Worm (Caenorhabditis elegans): ENCODE measurements around the gene sly-1.

Gene sly-1

DNA sequence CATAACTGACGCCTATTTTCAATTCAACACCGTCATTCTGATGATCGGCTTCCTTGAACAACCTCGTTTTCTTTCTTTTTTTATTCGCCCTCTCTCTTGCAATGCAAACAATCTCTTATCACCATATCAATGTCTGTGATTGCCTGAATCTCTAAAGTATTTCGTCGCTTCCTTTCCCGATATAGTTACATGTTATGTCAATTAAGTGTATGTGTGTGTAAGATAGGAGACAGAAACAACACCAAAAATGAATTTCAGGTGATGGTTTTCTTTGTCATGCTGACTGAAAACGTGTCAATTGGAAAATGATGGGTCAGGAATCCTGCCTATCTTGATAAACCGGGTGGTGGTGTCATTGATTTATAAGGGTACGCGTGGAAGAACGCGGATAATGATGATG is 26.5 kb downstream of the sly-1 start:
- peak; percentile 22 for TF ChIP-seq nfya-1 (tag; optimal IDR thresholded peaks at IDR 0.05; ENCODE audit: insufficient read depth)
- TF ChIP-seq tbx-2 (tag; optimal IDR thresholded peaks at IDR 0.05) = no peak
- peak; percentile 43 for TF ChIP-seq nhr-23 (tag; optimal IDR thresholded peaks at IDR 0.05)
- no peak for TF ChIP-seq fkh-10 (GFP tag; optimal IDR thresholded peaks at IDR 0.05)
- TF ChIP-seq pqm-1 (tag; optimal IDR thresholded peaks at IDR 0.05) = peak; percentile 94
- TF ChIP-seq jun-1 (tag; optimal IDR thresholded peaks at IDR 0.05) = peak; percentile 59
- peak; percentile 57 for TF ChIP-seq nhr-25 (tag; optimal IDR thresholded peaks at IDR 0.05)
- peak in 2 of 3 experiments; percentile 32 to 77 for TF ChIP-seq elt-3 (tag; optimal IDR thresholded peaks at IDR 0.05)
- peak; percentile 40 for TF ChIP-seq nhr-43 (tag; optimal IDR thresholded peaks at IDR 0.05; ENCODE audit: poor library complexity, severe bottlenecking)
- TF ChIP-seq aly-2 (tag; optimal IDR thresholded peaks at IDR 0.05) = no peak
- TF ChIP-seq elt-2 (tag; optimal IDR thresholded peaks at IDR 0.05) = peak; percentile 95
- peak; percentile 16 for TF ChIP-seq fos-1 (tag; optimal IDR thresholded peaks at IDR 0.05)
- no peak for TF ChIP-seq ceh-9 (tag; optimal IDR thresholded peaks at IDR 0.05)
- TF ChIP-seq ceh-28 (tag; optimal IDR thresholded peaks at IDR 0.05) = peak; percentile 22

DNA sequence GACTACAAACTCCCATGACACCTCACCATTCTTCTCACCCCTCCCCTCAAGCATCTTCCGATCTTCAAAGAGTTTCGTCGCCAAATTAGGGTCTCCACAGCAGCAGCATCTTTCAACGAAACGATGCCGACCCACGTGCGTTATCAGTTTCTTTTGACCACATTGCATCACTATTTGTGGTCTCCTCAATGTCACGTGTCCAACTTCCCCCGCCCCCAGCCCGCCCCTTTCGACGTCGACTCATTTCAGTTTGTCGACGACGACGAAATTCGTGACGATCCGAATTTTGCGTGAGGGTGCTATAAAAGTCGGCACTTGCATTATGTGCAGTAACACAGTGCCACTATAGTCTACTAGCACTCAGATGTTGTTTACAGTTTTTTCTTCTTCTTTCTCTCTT is 27.3 kb downstream of the sly-1 start:
- TF ChIP-seq nhr-43 (tag; optimal IDR thresholded peaks at IDR 0.05; ENCODE audit: poor library complexity, severe bottlenecking) = peak; percentile 84
- TF ChIP-seq hmg-11 (tag; optimal IDR thresholded peaks at IDR 0.05) = no peak
- TF ChIP-seq R02D3.7 (tag; optimal IDR thresholded peaks at IDR 0.05) = no peak
- peak; percentile 71 for TF ChIP-seq nhr-23 (tag; optimal IDR thresholded peaks at IDR 0.05)
- TF ChIP-seq ztf-11 (tag; optimal IDR thresholded peaks at IDR 0.05) = no peak
- TF ChIP-seq ama-1 (optimal IDR thresholded peaks at IDR 0.05) = peak; percentile 64
- TF ChIP-seq snpc-4 (tag; optimal IDR thresholded peaks at IDR 0.05) = no peak
- TF ChIP-seq nhr-25 (tag; optimal IDR thresholded peaks at IDR 0.05) = peak; percentile 51
- no peak for TF ChIP-seq ZK546.5 (tag; optimal IDR thresholded peaks at IDR 0.05)
- TF ChIP-seq elt-3 (tag; optimal IDR thresholded peaks at IDR 0.05) = peak in 1 of 3 experiments; percentile 67
- peak; percentile 96 for TF ChIP-seq elt-2 (tag; optimal IDR thresholded peaks at IDR 0.05)
- TF ChIP-seq mdl-1 (tag; optimal IDR thresholded peaks at IDR 0.05) = peak; percentile 56
- peak; percentile 6 for TF ChIP-seq pqm-1 (tag; optimal IDR thresholded peaks at IDR 0.05)
- TF ChIP-seq nhr-67 (tag; optimal IDR thresholded peaks at IDR 0.05) = no peak
- TF ChIP-seq nhr-12 (tag; optimal IDR thresholded peaks at IDR 0.05) = no peak
- TF ChIP-seq ceh-9 (tag; optimal IDR thresholded peaks at IDR 0.05) = no peak
- TF ChIP-seq nhr-28 (tag; optimal IDR thresholded peaks at IDR 0.05) = no peak
- peak; percentile 35 for TF ChIP-seq nfya-1 (tag; optimal IDR thresholded peaks at IDR 0.05; ENCODE audit: insufficient read depth)
- TF ChIP-seq nhr-77 (tag; optimal IDR thresholded peaks at IDR 0.05) = no peak
- no peak for TF ChIP-seq egl-27 (tag; optimal IDR thresholded peaks at IDR 0.05)
- TF ChIP-seq unc-62 (GFP tag; optimal IDR thresholded peaks at IDR 0.05) = no peak
- peak; percentile 55 for TF ChIP-seq lsy-12 (tag; optimal IDR thresholded peaks at IDR 0.05)
- TF ChIP-seq unc-39 (tag; optimal IDR thresholded peaks at IDR 0.05) = no peak

DNA sequence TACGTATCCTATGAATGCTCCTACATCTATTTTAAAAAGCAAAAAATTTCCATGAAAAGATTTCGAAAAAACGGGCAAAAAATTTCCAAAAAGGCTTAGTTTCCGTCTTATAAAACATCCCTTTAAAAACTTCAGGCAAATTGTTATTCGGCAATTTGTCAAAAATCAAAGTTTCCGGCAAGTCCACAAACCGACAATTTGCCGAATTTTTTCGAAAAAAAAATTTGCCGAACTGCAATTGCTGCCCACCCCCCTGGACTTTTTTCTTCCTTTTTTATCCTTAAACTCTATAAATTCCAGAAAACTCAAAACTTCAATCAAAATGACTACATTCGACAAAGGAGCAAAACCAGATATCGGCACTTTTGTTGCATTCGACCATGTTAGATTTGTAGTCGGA is 28.4 kb downstream of the sly-1 start, which contains the start of gene hpd-1:
Gene hpd-1, plus strand, starts transcription at position 301 of the 400 bp plus-strand sequence.
- TF ChIP-seq elt-1 (tag; optimal IDR thresholded peaks at IDR 0.05) = no peak
- no peak for TF ChIP-seq fkh-2 (tag; optimal IDR thresholded peaks at IDR 0.05)
- TF ChIP-seq ceh-9 (tag; optimal IDR thresholded peaks at IDR 0.05) = no peak
- TF ChIP-seq nhr-11 (tag; optimal IDR thresholded peaks at IDR 0.05) = no peak
- no peak for TF ChIP-seq daf-12 (tag; optimal IDR thresholded peaks at IDR 0.05)
- TF ChIP-seq unc-39 (tag; optimal IDR thresholded peaks at IDR 0.05) = no peak
- TF ChIP-seq mdl-1 (tag; optimal IDR thresholded peaks at IDR 0.05) = no peak
- TF ChIP-seq nhr-23 (tag; optimal IDR thresholded peaks at IDR 0.05) = no peak
- TF ChIP-seq nhr-77 (tag; optimal IDR thresholded peaks at IDR 0.05) = no peak
- TF ChIP-seq nhr-25 (tag; optimal IDR thresholded peaks at IDR 0.05) = no peak
- no peak for TF ChIP-seq R02D3.7 (tag; optimal IDR thresholded peaks at IDR 0.05)
- no peak for TF ChIP-seq nhr-237 (tag; optimal IDR thresholded peaks at IDR 0.05)
- no peak for TF ChIP-seq skn-1 (tag; optimal IDR thresholded peaks at IDR 0.05)
- TF ChIP-seq snpc-4 (tag; optimal IDR thresholded peaks at IDR 0.05) = no peak
- no peak for TF ChIP-seq nhr-67 (tag; optimal IDR thresholded peaks at IDR 0.05)
- no peak for TF ChIP-seq ZK546.5 (tag; optimal IDR thresholded peaks at IDR 0.05)
- no peak for TF ChIP-seq aly-2 (tag; optimal IDR thresholded peaks at IDR 0.05)
- TF ChIP-seq zag-1 (tag; optimal IDR thresholded peaks at IDR 0.05) = no peak

DNA sequence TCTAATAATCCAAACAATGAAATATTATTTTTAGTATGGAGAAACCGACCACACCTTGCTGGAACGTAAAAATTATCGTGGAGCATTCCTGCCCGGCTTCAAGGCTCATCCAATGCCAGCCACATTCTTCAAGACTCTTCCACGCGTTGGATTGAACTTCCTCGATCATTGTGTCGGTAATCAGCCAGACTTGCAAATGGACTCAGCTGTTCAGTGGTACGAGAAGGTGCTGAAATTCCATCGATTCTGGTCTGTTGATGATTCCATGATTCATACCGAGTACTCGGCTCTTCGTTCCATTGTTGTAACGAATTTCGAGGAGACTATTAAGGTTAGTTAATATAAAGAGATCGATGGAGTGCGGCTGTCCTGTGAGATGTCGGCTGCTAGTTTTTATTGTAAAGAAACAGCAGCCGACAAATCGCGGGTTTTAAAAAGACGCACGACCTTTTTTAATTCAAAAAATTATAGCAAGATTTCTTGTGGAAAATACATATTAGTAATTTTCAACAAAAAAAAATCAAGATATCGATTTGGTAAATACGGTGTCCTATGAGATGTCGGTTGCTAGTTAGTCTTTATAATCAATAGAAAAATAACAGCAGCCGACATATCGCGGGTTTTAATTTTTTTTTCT is 29.3 kb downstream of the sly-1 start:
- TF ChIP-seq ama-1 (optimal IDR thresholded peaks at IDR 0.05) = peak; percentile 85
- peak; percentile 50 for TF ChIP-seq snpc-4 (tag; optimal IDR thresholded peaks at IDR 0.05)
- no peak for TF ChIP-seq elt-2 (tag; optimal IDR thresholded peaks at IDR 0.05)

All from whole organism, L3 larva.